Fruit fly (Drosophila melanogaster) whole organism, embryonic: ENCODE results near the gene ArfGAP3.
A peak's percentile ranks its signal among the peaks of the same experiment; 100 is the strongest.

ENCODE experiments used
- Abd-B ChIP-seq: fragments of 200-800 bp; sonication (Bioruptor generic); optimal IDR thresholded peaks from 2 replicates; lab custom pipeline; 2018; ENCODE audit warnings: missing biosample characterization, mild to moderate bottlenecking, missing genetic modification characterization, moderate library complexity
- Atf3 ChIP-seq: fragments of 200-800 bp; sonication (Bioruptor generic); optimal IDR thresholded peaks from 3 replicates; lab custom pipeline; 2016; ENCODE audit warnings: missing biosample characterization, missing genetic modification characterization
- Atf6 ChIP-seq: fragments of 200-800 bp; sonication (Bioruptor generic); IDR thresholded peaks from 2 replicates; pipeline ENCODE4 v1.3.6; 2022; ENCODE audit warnings: missing biosample characterization, missing genetic modification characterization
- BEAF-32 ChIP-seq: fragments of 200-800 bp; sonication (Bioruptor generic); optimal IDR thresholded peaks from 3 replicates; lab custom pipeline; 2017; ENCODE audit warnings: missing biosample characterization, missing genetic modification characterization, mild to moderate bottlenecking, moderate library complexity, missing genetic modification reagents
- CG11560 ChIP-seq: fragments of 200-800 bp; sonication (Bioruptor generic); IDR thresholded peaks from 3 replicates; pipeline ENCODE4 v1.3.6; 2022; ENCODE audit warnings: missing biosample characterization, missing genetic modification characterization
- CG12104 ChIP-seq: fragments of 200-800 bp; sonication (Bioruptor generic); optimal IDR thresholded peaks from 3 replicates; lab custom pipeline; 2016; ENCODE audit warnings: missing biosample characterization, missing genetic modification characterization
- CG12155 ChIP-seq: fragments of 200-800 bp; sonication (Bioruptor generic); optimal IDR thresholded peaks from 3 replicates; lab custom pipeline; 2016; ENCODE audit warnings: missing biosample characterization, missing genetic modification characterization
- CG14710 ChIP-seq: fragments of 200-800 bp; sonication (Bioruptor generic); optimal IDR thresholded peaks from 3 replicates; lab custom pipeline; 2019; ENCODE audit warnings: missing biosample characterization, mild to moderate bottlenecking, missing genetic modification characterization, moderate library complexity
- CG15073 ChIP-seq: fragments of 200-800 bp; sonication (Bioruptor generic); optimal IDR thresholded peaks from 2 replicates; lab custom pipeline; 2016; ENCODE audit warnings: missing biosample characterization, missing genetic modification characterization
- CG1529 ChIP-seq: fragments of 200-800 bp; sonication (Bioruptor generic); optimal IDR thresholded peaks from 3 replicates; lab custom pipeline; 2018; ENCODE audit warnings: missing biosample characterization, missing genetic modification characterization
- CG1603 ChIP-seq: fragments of 200-800 bp; sonication (Bioruptor generic); optimal IDR thresholded peaks from 2 replicates; lab custom pipeline; 2019; ENCODE audit warnings: missing biosample characterization, mild to moderate bottlenecking, missing genetic modification characterization, moderate library complexity
- CG18011 ChIP-seq: fragments of 200-800 bp; sonication (Bioruptor generic); optimal IDR thresholded peaks from 2 replicates; lab custom pipeline; 2017; ENCODE audit warnings: missing biosample characterization, missing genetic modification characterization, mild to moderate bottlenecking, moderate library complexity, missing genotype
- CG2120 ChIP-seq: fragments of 200-800 bp; sonication (Bioruptor generic); optimal IDR thresholded peaks from 3 replicates; lab custom pipeline; 2016; ENCODE audit warnings: missing biosample characterization, missing genetic modification characterization
- CG30403 ChIP-seq: fragments of 200-800 bp; sonication (Bioruptor generic); optimal IDR thresholded peaks from 3 replicates; lab custom pipeline; 2016; ENCODE audit warnings: missing biosample characterization, missing genetic modification characterization
- CG30431 ChIP-seq: fragments of 200-800 bp; sonication (Bioruptor generic); optimal IDR thresholded peaks from 2 replicates; lab custom pipeline; 2017; ENCODE audit warnings: missing biosample characterization, missing genetic modification characterization
- CG3847 ChIP-seq: fragments of 200-800 bp; sonication (Bioruptor generic); IDR thresholded peaks from 2 replicates; pipeline ENCODE4 v1.3.6; 2022; ENCODE audit warnings: missing biosample characterization, missing genetic modification characterization
- CG4424 ChIP-seq: fragments of 200-800 bp; sonication (Bioruptor generic); optimal IDR thresholded peaks from 3 replicates; lab custom pipeline; 2016; ENCODE audit warnings: missing biosample characterization, missing genetic modification characterization
- CG7963 ChIP-seq: fragments of 200-800 bp; sonication (Bioruptor generic); IDR thresholded peaks from 3 replicates; pipeline ENCODE4 v1.3.6; 2022; ENCODE audit warnings: missing biosample characterization, missing genetic modification characterization; ENCODE audit not compliant: partially characterized antibody
- D19A ChIP-seq: fragments of 200-800 bp; optimal IDR thresholded peaks from 3 replicates; lab custom pipeline; 2019; ENCODE audit warnings: missing biosample characterization, mild to moderate bottlenecking, missing genetic modification characterization, moderate library complexity
- Dp ChIP-seq: fragments of 200-800 bp; sonication (Bioruptor generic); optimal IDR thresholded peaks from 2 replicates; lab custom pipeline; 2018; ENCODE audit warnings: missing biosample characterization, mild to moderate bottlenecking, missing genetic modification characterization, moderate library complexity
- Drgx ChIP-seq: fragments of 200-800 bp; sonication (Bioruptor generic); IDR thresholded peaks from 2 replicates; pipeline ENCODE4 v1.3.6; 2022; ENCODE audit warnings: missing biosample characterization, missing genetic modification characterization
- E2f2 ChIP-seq: fragments of 200-800 bp; sonication (Bioruptor generic); IDR thresholded peaks from 2 replicates; pipeline ENCODE4 v1.3.6; 2022; ENCODE audit warnings: missing biosample characterization, missing genetic modification characterization
- Fer3 ChIP-seq: fragments of 200-800 bp; sonication (Bioruptor generic); optimal IDR thresholded peaks from 2 replicates; lab custom pipeline; 2018; ENCODE audit warnings: missing biosample characterization, mild to moderate bottlenecking, missing genetic modification characterization, moderate library complexity
- GATAe ChIP-seq: fragments of 200-800 bp; sonication (Bioruptor generic); conservative IDR thresholded peaks from 2 replicates; pipeline ENCODE4 v1.3.6; 2022; ENCODE audit warnings: missing biosample characterization, missing genetic modification characterization
- Hmr ChIP-seq: fragments of 200-800 bp; sonication (Bioruptor generic); optimal IDR thresholded peaks from 3 replicates; lab custom pipeline; 2017; ENCODE audit warnings: mild to moderate bottlenecking, missing biosample characterization, missing genetic modification reagents, missing genetic modification characterization
- Kr ChIP-seq: fragments of 200-800 bp; sonication (Bioruptor generic); optimal IDR thresholded peaks from 2 replicates; lab custom pipeline; 2017; ENCODE audit warnings: missing biosample characterization, mild to moderate bottlenecking, missing genetic modification characterization
- Med ChIP-seq: fragments of 200-800 bp; sonication (Bioruptor generic); peaks from one replicate; lab custom pipeline; 2016; ENCODE audit warnings: missing biosample characterization, missing genetic modification characterization, mild to moderate bottlenecking, inconsistent platforms, moderate library complexity
- NFAT ChIP-seq: fragments of 200-800 bp; sonication (Bioruptor generic); IDR thresholded peaks from 2 replicates; pipeline ENCODE4 v1.3.6; 2022; ENCODE audit warnings: missing biosample characterization, missing genetic modification characterization
- Scr ChIP-seq: fragments of 200-800 bp; sonication (Bioruptor generic); IDR thresholded peaks from 2 replicates; pipeline ENCODE4 v1.3.6; 2022; ENCODE audit warnings: missing biosample characterization, missing genetic modification characterization; ENCODE audit not compliant: partially characterized antibody
- Sry-β ChIP-seq: fragments of 200-800 bp; sonication (Bioruptor generic); optimal IDR thresholded peaks from 2 replicates; lab custom pipeline; 2018; ENCODE audit warnings: missing biosample characterization, mild to moderate bottlenecking, missing genetic modification characterization, moderate library complexity
- Ssrp ChIP-seq: fragments of 200-800 bp; sonication (Bioruptor generic); optimal IDR thresholded peaks from 2 replicates; lab custom pipeline; 2018; ENCODE audit warnings: missing biosample characterization, mild to moderate bottlenecking, missing genetic modification characterization, moderate library complexity
- TFAM ChIP-seq: fragments of 200-800 bp; sonication (Bioruptor generic); optimal IDR thresholded peaks from 2 replicates; lab custom pipeline; 2017; ENCODE audit warnings: missing biosample characterization, missing genetic modification characterization, inconsistent platforms
- Taf1 ChIP-seq: fragments of 200-800 bp; sonication (Bioruptor generic); IDR thresholded peaks from 2 replicates; pipeline ENCODE4 v1.3.6; 2022; ENCODE audit warnings: missing biosample characterization, missing genetic modification characterization
- Trl ChIP-seq, 3 experiments: fragments of >200 bp in 2 of 3; fragments of 200-800 bp in 1 of 3; sonication (Bioruptor generic) in 1 of 3; optimal IDR thresholded peaks; 2 replicates in 1 of 3; 3 replicates in 2 of 3; lab custom pipeline; 2016 to 2017; ENCODE audit warnings: missing biosample characterization in 1 of 3, missing genetic modification characterization in 1 of 3
- ac ChIP-seq: fragments of 200-800 bp; sonication (Bioruptor generic); optimal IDR thresholded peaks from 3 replicates; lab custom pipeline; 2017; ENCODE audit warnings: missing biosample characterization, mild to moderate bottlenecking, missing genetic modification characterization
- amos ChIP-seq: fragments of 200-800 bp; sonication (Bioruptor generic); IDR thresholded peaks from 2 replicates; pipeline ENCODE4 v1.3.6; 2022; ENCODE audit warnings: missing biosample characterization, missing genetic modification characterization; ENCODE audit not compliant: partially characterized antibody
- chm ChIP-seq: fragments of 200-800 bp; sonication (Bioruptor generic); IDR thresholded peaks from 2 replicates; pipeline ENCODE4 v1.3.6; 2022; ENCODE audit warnings: missing biosample characterization, missing genetic modification characterization
- chn ChIP-seq: fragments of 200-800 bp; sonication (Bioruptor generic); optimal IDR thresholded peaks from 2 replicates; lab custom pipeline; 2016; ENCODE audit warnings: missing biosample characterization, missing genetic modification characterization
- crp ChIP-seq, 2 experiments: fragments of 200-800 bp; sonication (Bioruptor generic); optimal IDR thresholded peaks; 2 replicates in 1 of 2; 3 replicates in 1 of 2; lab custom pipeline; 2017; ENCODE audit warnings: missing biosample characterization in 2 of 2, missing genetic modification characterization in 2 of 2, mild to moderate bottlenecking in 1 of 2, moderate library complexity in 1 of 2
- dysf ChIP-seq: fragments of 200-800 bp; sonication (Bioruptor generic); IDR thresholded peaks from 3 replicates; pipeline ENCODE4 v1.3.6; 2022; ENCODE audit warnings: missing biosample characterization, missing genetic modification characterization
- en ChIP-seq: fragments of 200-800 bp; sonication (Bioruptor generic); optimal IDR thresholded peaks from 2 replicates; lab custom pipeline; 2016; ENCODE audit warnings: missing biosample characterization, missing genetic modification characterization
- mirr ChIP-seq: fragments of 200-800 bp; sonication (Bioruptor generic); optimal IDR thresholded peaks from 3 replicates; lab custom pipeline; 2018; ENCODE audit warnings: missing biosample characterization, mild to moderate bottlenecking, missing genetic modification characterization
- nom ChIP-seq: fragments of 200-800 bp; sonication (Bioruptor generic); optimal IDR thresholded peaks from 2 replicates; lab custom pipeline; 2017; ENCODE audit warnings: missing biosample characterization, missing genetic modification characterization, mild to moderate bottlenecking, moderate library complexity, missing genetic modification reagents
- ranshi ChIP-seq: fragments of 200-800 bp; sonication (Bioruptor generic); IDR thresholded peaks from 2 replicates; pipeline ENCODE4 v1.3.6; 2022; ENCODE audit warnings: missing biosample characterization, missing genetic modification characterization
- sisA ChIP-seq: fragments of 200-800 bp; sonication (Bioruptor generic); IDR thresholded peaks from 2 replicates; pipeline ENCODE4 v1.3.6; 2022; ENCODE audit warnings: missing biosample characterization, missing genetic modification characterization
- slbo ChIP-seq: fragments of 200-800 bp; sonication (Bioruptor generic); IDR thresholded peaks from 2 replicates; pipeline ENCODE4 v1.3.6; 2022; ENCODE audit warnings: missing biosample characterization, missing genetic modification characterization
- stwl ChIP-seq: fragments of 200-800 bp; sonication (Bioruptor generic); optimal IDR thresholded peaks from 3 replicates; lab custom pipeline; 2018; ENCODE audit warnings: missing biosample characterization, mild to moderate bottlenecking, missing genetic modification characterization, moderate library complexity
- trem ChIP-seq: fragments of 200-800 bp; optimal IDR thresholded peaks from 3 replicates; lab custom pipeline; 2019; ENCODE audit warnings: missing biosample characterization, mild to moderate bottlenecking, missing genetic modification characterization, moderate library complexity
- vnd ChIP-seq: fragments of 200-800 bp; sonication (Bioruptor generic); IDR thresholded peaks from 3 replicates; pipeline ENCODE4 v1.3.6; 2022; ENCODE audit warnings: missing biosample characterization, missing genetic modification characterization; ENCODE audit not compliant: partially characterized antibody

ArfGAP3 gene

DNA sequence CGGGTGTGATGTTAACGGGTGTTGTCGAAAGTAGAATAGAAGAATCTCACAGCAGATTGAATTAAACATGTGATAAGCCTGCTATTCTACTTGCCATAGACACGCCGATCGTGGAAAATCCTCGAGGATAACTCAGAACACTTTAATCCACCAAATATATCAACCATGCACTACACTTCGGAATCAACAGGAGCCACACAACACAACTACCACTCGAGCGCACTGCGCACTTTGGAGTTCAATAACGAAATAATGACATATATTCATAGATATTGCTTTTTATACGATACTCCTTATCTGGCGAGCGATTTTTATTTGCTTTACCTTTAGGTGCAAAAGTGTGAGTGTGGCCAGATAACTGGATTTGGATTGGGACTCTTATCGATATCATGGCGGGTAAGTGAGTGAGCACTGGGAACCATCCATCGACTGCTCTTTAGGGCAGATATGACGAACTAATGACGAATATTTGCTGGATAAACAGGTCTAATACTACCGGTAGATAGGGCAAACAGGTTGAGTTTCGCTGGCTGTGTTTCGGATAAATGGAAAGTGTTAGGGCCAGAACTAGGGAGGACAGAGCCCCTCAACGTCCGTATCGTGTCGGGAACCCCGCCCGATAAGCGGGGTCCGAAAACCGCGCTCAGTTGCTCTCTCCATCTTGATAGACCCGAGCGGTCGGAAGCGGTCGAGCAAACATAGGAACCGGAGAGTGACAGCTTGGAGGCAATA lies 47.9 kb downstream of the ArfGAP3 start, which contains the start of gene Jhbp6 (continued):
- TF ChIP-seq Hmr (GFP tag; lab: Kevin White, UChicago) (peak; percentile 21), Kr (GFP tag; lab: Kevin White, UChicago) (peak; percentile 2), CG12104 (GFP tag; lab: Kevin White, UChicago) (no peak), CG1529 (GFP tag; lab: Kevin White, UChicago) (no peak), en (GFP tag; lab: Kevin White, UChicago) (no peak), CG3847 (GFP tag; lab: Robert Waterston, UW) (no peak), stwl (peak; percentile 36), Atf3 (GFP tag; lab: Kevin White, UChicago) (no peak), NFAT (GFP tag; lab: Robert Waterston, UW) (no peak), Drgx (GFP tag; lab: Robert Waterston, UW) (no peak), CG7963 (GFP tag; lab: Robert Waterston, UW) (no peak), CG30431 (GFP tag; lab: Kevin White, UChicago) (no peak), CG30403 (GFP tag; lab: Kevin White, UChicago) (no peak), CG18011 (GFP tag; lab: Kevin White, UChicago) (no peak), Abd-B (no peak), BEAF-32 (GFP tag; lab: Kevin White, UChicago) (peak; percentile 11), Fer3 (tag; lab: Kevin White, UChicago) (no peak), vnd (GFP tag; lab: Robert Waterston, UW) (no peak), CG15073 (GFP tag; lab: Kevin White, UChicago) (no peak), CG2120 (GFP tag; lab: Kevin White, UChicago) (no peak), sisA (GFP tag; lab: Robert Waterston, UW) (no peak), CG11560 (no peak), chm (GFP tag; lab: Robert Waterston, UW) (no peak), nom (GFP tag; lab: Kevin White, UChicago) (no peak), Trl (optimal IDR thresholded peaks at IDR 0.05; lab: Kevin White, UChicago) (peak in 1 of 2 experiments; percentile 9), Trl (GFP tag; optimal IDR thresholded peaks at IDR 0.05; lab: Kevin White, UChicago) (no peak), Taf1 (GFP tag; lab: Robert Waterston, UW) (no peak), E2f2 (GFP tag; lab: Robert Waterston, UW) (no peak), ac (GFP tag; lab: Kevin White, UChicago) (no peak), CG12155 (GFP tag; lab: Kevin White, UChicago) (no peak), amos (GFP tag; lab: Robert Waterston, UW) (0 out of 2 replicates have a peak, but pooled peaks have one; percentile 5), CG14710 (tag; lab: Kevin White, UChicago) (no peak), Med (GFP tag; lab: Kevin White, UChicago) (peak; percentile 20), mirr (GFP tag; lab: Kevin White, UChicago) (no peak), chn (GFP tag; lab: Kevin White, UChicago) (no peak), GATAe (GFP tag; lab: Robert Waterston, UW) (peak; percentile 77)

DNA sequence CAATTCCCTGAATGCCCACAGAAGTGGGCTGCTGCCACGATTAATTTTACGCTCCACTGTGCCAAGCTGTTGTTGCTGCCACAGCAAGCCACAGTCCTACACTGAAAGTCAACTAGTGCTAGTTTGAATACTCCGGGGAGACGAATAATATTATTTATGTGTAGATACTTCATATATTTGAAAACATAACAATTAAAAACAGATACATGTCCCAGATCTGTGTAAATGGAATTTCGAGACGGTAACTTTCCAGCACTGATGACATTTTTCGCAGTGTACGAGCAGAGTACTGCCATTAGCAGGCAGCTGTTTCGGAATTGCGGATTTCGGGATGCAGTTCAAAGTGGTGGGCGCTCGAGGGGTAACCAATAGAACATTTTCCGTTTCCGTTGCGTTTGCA lies 52.3 kb downstream of the ArfGAP3 start:
- no peak for TF ChIP-seq Sry-β (GFP tag; lab: Kevin White, UChicago)
- no peak for TF ChIP-seq crp (GFP tag; optimal IDR thresholded peaks at IDR 0.05; lab: Kevin White, UChicago)
- TF ChIP-seq Atf6 (GFP tag; lab: Robert Waterston, UW), result peak; percentile 52; the same call in 1 of the 2 replicates
- TF ChIP-seq sisA (GFP tag; lab: Robert Waterston, UW), result peak; percentile 44; the same call in 1 of the 2 replicates
- peak; percentile 21 for TF ChIP-seq CG4424 (GFP tag; lab: Kevin White, UChicago)
- TF ChIP-seq TFAM, result no peak
- TF ChIP-seq dysf (GFP tag; lab: Robert Waterston, UW), result peak; percentile 26; the same call in 1 of the 3 replicates
- TF ChIP-seq D19A (tag; lab: Kevin White, UChicago), result peak; percentile 17
- peak; percentile 24 for TF ChIP-seq trem (tag; lab: Kevin White, UChicago)
- no peak for TF ChIP-seq Scr
- no peak for TF ChIP-seq Dp (GFP tag; lab: Kevin White, UChicago)
- TF ChIP-seq slbo (GFP tag; lab: Robert Waterston, UW), result peak; percentile 49
- peak; percentile 53; the same call in 1 of the 2 replicates for TF ChIP-seq ranshi (GFP tag; lab: Robert Waterston, UW)
- peak; percentile 45 for TF ChIP-seq Ssrp (tag; lab: Kevin White, UChicago)
- TF ChIP-seq CG1603, result peak; percentile 62
